Worm (Caenorhabditis elegans) whole organism, L4 larva: Measurements from ENCODE around the gene fkb-4.

ENCODE experiments used
- D1046.2 ChIP-seq: fragments of 200-800 bp; sonication (Bioruptor generic); IDR thresholded peaks from 2 replicates; pipeline ENCODE4 v1.3.6; 2022; ENCODE audit warnings: missing genetic modification characterization, missing compliant biosample characterization
- F10B5.3 ChIP-seq: sonication (generic microtip); optimal IDR thresholded peaks from 2 replicates; lab custom pipeline; 2016; ENCODE audit warnings: mild to moderate bottlenecking, missing genetic modification characterization, missing compliant biosample characterization
- F37D6.2 ChIP-seq: sonication (generic microtip); optimal IDR thresholded peaks from 2 replicates; lab custom pipeline; 2016; ENCODE audit warnings: mild to moderate bottlenecking, missing genetic modification characterization, missing compliant biosample characterization
- Y105C5A.15 ChIP-seq: fragments of 200-800 bp; sonication (Bioruptor generic); IDR thresholded peaks from 2 replicates; pipeline ENCODE4 v1.3.6; 2022; ENCODE audit warnings: missing genetic modification characterization, missing compliant biosample characterization
- Y48G9A.11 ChIP-seq: fragments of 200-800 bp; sonication (Bioruptor generic); IDR thresholded peaks from 2 replicates; pipeline ENCODE4 v1.3.6; 2022; ENCODE audit warnings: missing genetic modification reagents, missing genetic modification characterization, missing compliant biosample characterization
- Y5F2A.4 ChIP-seq: fragments of 200-800 bp; sonication (Bioruptor generic); optimal IDR thresholded peaks from 2 replicates; lab custom pipeline; 2018; ENCODE audit warnings: mild to moderate bottlenecking, missing genetic modification characterization, missing compliant biosample characterization
- Y75B8A.6 ChIP-seq: fragments of 200-800 bp; sonication (Bioruptor generic); IDR thresholded peaks from 2 replicates; pipeline ENCODE4 v1.3.6; 2022; ENCODE audit warnings: missing genetic modification reagents, missing genetic modification characterization, missing compliant biosample characterization
- ZK337.2 ChIP-seq: fragments of 200-800 bp; sonication (Bioruptor generic); IDR thresholded peaks from 2 replicates; pipeline ENCODE4 v1.3.6; 2022; ENCODE audit warnings: missing genetic modification reagents, missing genetic modification characterization, missing compliant biosample characterization
- ZK546.5 ChIP-seq, 2 experiments: sonication (generic microtip); optimal IDR thresholded peaks; 2 replicates each; lab custom pipeline; 2017; ENCODE audit warnings: missing biosample characterization in 2 of 2, missing genetic modification characterization in 2 of 2
- aha-1 ChIP-seq: fragments of 150-350 bp; peaks from one replicate; lab custom pipeline; 2014; ENCODE audit warnings: missing biosample characterization, missing genetic modification characterization
- aly-2 ChIP-seq: sonication (generic microtip); optimal IDR thresholded peaks from 2 replicates; lab custom pipeline; 2018; ENCODE audit warnings: missing biosample characterization, missing genetic modification characterization
- ama-1 ChIP-seq: fragments of 150-350 bp; optimal IDR thresholded peaks from 2 replicates; lab custom pipeline; 2014; ENCODE audit warnings: inconsistent platforms, mixed read lengths
- arid-1 ChIP-seq: fragments of 200-800 bp; sonication (Bioruptor generic); conservative IDR thresholded peaks from 2 replicates; pipeline ENCODE4 v1.3.6; 2022; ENCODE audit warnings: missing genetic modification reagents, missing genetic modification characterization, missing compliant biosample characterization
- attf-4 ChIP-seq: sonication (generic microtip); optimal IDR thresholded peaks from 3 replicates; lab custom pipeline; 2017; ENCODE audit warnings: missing biosample characterization, missing genetic modification characterization
- ceh-32 ChIP-seq: sonication (generic microtip); optimal IDR thresholded peaks from 2 replicates; lab custom pipeline; 2016; ENCODE audit warnings: mild to moderate bottlenecking, missing genetic modification characterization, missing compliant biosample characterization; ENCODE audit not compliant: poor library complexity
- ces-1 ChIP-seq: fragments of 150-350 bp; sonication (generic microtip); optimal IDR thresholded peaks from 4 replicates; lab custom pipeline; 2014; ENCODE audit warnings: missing biosample characterization, missing genetic modification reagents, missing genetic modification characterization
- daf-12 ChIP-seq: fragments of 150-350 bp; optimal IDR thresholded peaks from 2 replicates; lab custom pipeline; 2014; ENCODE audit warnings: missing biosample characterization, missing genetic modification reagents, missing genetic modification characterization
- daf-19 ChIP-seq: fragments of 200-800 bp; sonication (Bioruptor generic); conservative IDR thresholded peaks from 2 replicates; pipeline ENCODE4 v1.3.6; 2022; ENCODE audit warnings: missing genetic modification characterization, missing compliant biosample characterization
- daf-8 ChIP-seq: fragments of 200-800 bp; sonication (Bioruptor generic); IDR thresholded peaks from 2 replicates; pipeline ENCODE4 v1.3.6; 2022; ENCODE audit warnings: missing genetic modification characterization, missing compliant biosample characterization
- dmd-9 ChIP-seq: fragments of 200-800 bp; sonication (Bioruptor generic); IDR thresholded peaks from 2 replicates; pipeline ENCODE4 v1.3.6; 2022; ENCODE audit warnings: missing genetic modification reagents, missing genetic modification characterization, missing compliant biosample characterization
- egl-43 ChIP-seq: fragments of 200-800 bp; sonication (Bioruptor generic); IDR thresholded peaks from 2 replicates; pipeline ENCODE4 v1.3.6; 2022; ENCODE audit warnings: missing genetic modification reagents, missing genetic modification characterization, missing compliant biosample characterization
- hif-1 ChIP-seq, 2 experiments: sonication (generic microtip); optimal IDR thresholded peaks; 2 replicates each; lab custom pipeline; 2016 to 2017; ENCODE audit warnings: missing compliant biosample characterization in 2 of 2, missing genetic modification characterization in 2 of 2, missing genetic modification reagents in 2 of 2, missing genotype in 2 of 2, mild to moderate bottlenecking in 1 of 2
- hlh-11 ChIP-seq: fragments of 200-800 bp; sonication (Bioruptor generic); optimal IDR thresholded peaks from 2 replicates; lab custom pipeline; 2018; ENCODE audit warnings: mild to moderate bottlenecking, missing genetic modification characterization, missing compliant biosample characterization
- lim-7 ChIP-seq: fragments of 200-800 bp; sonication (Bioruptor generic); IDR thresholded peaks from 2 replicates; pipeline ENCODE4 v1.3.6; 2022; ENCODE audit warnings: missing genetic modification characterization, missing compliant biosample characterization
- lin-1 ChIP-seq: fragments of 200-800 bp; sonication (Bioruptor generic); IDR thresholded peaks from 2 replicates; pipeline ENCODE4 v1.3.6; 2022; ENCODE audit warnings: missing genetic modification reagents, missing genetic modification characterization, missing compliant biosample characterization
- lin-38 ChIP-seq: fragments of 200-800 bp; sonication (Bioruptor generic); IDR thresholded peaks from 2 replicates; pipeline ENCODE4 v1.3.6; 2022; ENCODE audit warnings: missing genetic modification reagents, missing genetic modification characterization, missing compliant biosample characterization
- madf-5 ChIP-seq, 2 experiments: fragments of 200-800 bp; sonication (Bioruptor generic); IDR thresholded peaks; 2 replicates each; pipeline ENCODE4 v1.3.6; 2022; ENCODE audit warnings: missing compliant biosample characterization in 2 of 2, missing genetic modification characterization in 2 of 2
- madf-9 ChIP-seq: fragments of 200-800 bp; sonication (Bioruptor generic); conservative IDR thresholded peaks from 2 replicates; pipeline ENCODE4 v1.3.6; 2022; ENCODE audit warnings: missing genetic modification reagents, missing genetic modification characterization, missing compliant biosample characterization
- mdt-29 ChIP-seq: fragments of 200-800 bp; sonication (Bioruptor generic); IDR thresholded peaks from 2 replicates; pipeline ENCODE4 v1.3.6; 2022; ENCODE audit warnings: missing genetic modification reagents, missing genetic modification characterization, missing compliant biosample characterization
- mes-2 ChIP-seq: sonication (generic microtip); optimal IDR thresholded peaks from 2 replicates; lab custom pipeline; 2016; ENCODE audit warnings: missing genotype, mild to moderate bottlenecking, missing genetic modification characterization, missing compliant biosample characterization; ENCODE audit not compliant: poor library complexity, severe bottlenecking
- mxl-3 ChIP-seq: fragments of 200-800 bp; sonication (Bioruptor generic); optimal IDR thresholded peaks from 2 replicates; lab custom pipeline; 2018; ENCODE audit warnings: mild to moderate bottlenecking, missing genetic modification characterization, missing compliant biosample characterization
- nhr-102 ChIP-seq: sonication (generic microtip); optimal IDR thresholded peaks from 2 replicates; lab custom pipeline; 2016; ENCODE audit warnings: mild to moderate bottlenecking, missing genetic modification characterization, moderate library complexity, missing compliant biosample characterization
- nhr-25 ChIP-seq: sonication (generic microtip); optimal IDR thresholded peaks from 2 replicates; lab custom pipeline; 2017; ENCODE audit warnings: missing genetic modification characterization, mild to moderate bottlenecking, missing compliant biosample characterization, antibody characterized with exemption, moderate library complexity, borderline replicate concordance; ENCODE audit not compliant: insufficient read depth
- nhr-28 ChIP-seq: fragments of 150-350 bp; optimal IDR thresholded peaks from 2 replicates; lab custom pipeline; 2014; ENCODE audit warnings: missing biosample characterization, missing genetic modification characterization
- nhr-41 ChIP-seq: fragments of 200-800 bp; sonication (Bioruptor generic); IDR thresholded peaks from 2 replicates; pipeline ENCODE4 v1.3.6; 2022; ENCODE audit warnings: missing genetic modification reagents, missing genetic modification characterization, missing compliant biosample characterization
- nhr-42 ChIP-seq: fragments of 200-800 bp; sonication (Bioruptor generic); IDR thresholded peaks from 2 replicates; pipeline ENCODE4 v1.3.6; 2022; ENCODE audit warnings: missing genetic modification characterization, missing compliant biosample characterization
- nhr-6 ChIP-seq: fragments of 150-350 bp; optimal IDR thresholded peaks from 2 replicates; lab custom pipeline; 2014; ENCODE audit warnings: missing biosample characterization, missing genetic modification characterization
- nhr-76 ChIP-seq: fragments of 150-350 bp; optimal IDR thresholded peaks from 2 replicates; lab custom pipeline; 2014; ENCODE audit warnings: missing biosample characterization, missing genetic modification characterization
- pha-4 ChIP-seq, 2 experiments: fragments of 150-350 bp in 1 of 2; fragments of 200-800 bp in 1 of 2; sonication (Bioruptor generic) in 1 of 2; IDR thresholded peaks in 1 of 2; optimal IDR thresholded peaks in 1 of 2; 2 replicates each; pipeline versions ENCODE4 v1.3.6 to Lab custom; 2014 to 2022; ENCODE audit warnings: missing genetic modification characterization in 2 of 2, missing genetic modification reagents in 2 of 2, missing biosample characterization in 1 of 2, missing compliant biosample characterization in 1 of 2
- pqm-1 ChIP-seq: sonication (generic microtip); optimal IDR thresholded peaks from 2 replicates; lab custom pipeline; 2017; ENCODE audit warnings: missing biosample characterization, missing genetic modification characterization
- rbr-2 ChIP-seq: sonication (generic microtip); optimal IDR thresholded peaks from 2 replicates; lab custom pipeline; 2016; ENCODE audit warnings: missing genotype, missing genetic modification characterization, missing compliant biosample characterization
- saeg-2 ChIP-seq: fragments of 200-800 bp; sonication (Bioruptor generic); IDR thresholded peaks from 2 replicates; pipeline ENCODE4 v1.3.6; 2022; ENCODE audit warnings: missing genetic modification reagents, missing genetic modification characterization, missing compliant biosample characterization
- sdz-12 ChIP-seq: fragments of 200-800 bp; sonication (Bioruptor generic); optimal IDR thresholded peaks from 2 replicates; lab custom pipeline; 2018; ENCODE audit warnings: mild to moderate bottlenecking, missing genetic modification characterization, missing compliant biosample characterization
- snpc-4 ChIP-seq: fragments of 150-350 bp; optimal IDR thresholded peaks from 2 replicates; lab custom pipeline; 2014; ENCODE audit warnings: missing biosample characterization, missing genetic modification characterization
- spr-1 ChIP-seq: sonication (generic microtip); optimal IDR thresholded peaks from 2 replicates; lab custom pipeline; 2016; ENCODE audit warnings: mild to moderate bottlenecking, missing genetic modification characterization, missing compliant biosample characterization
- unc-130 ChIP-seq: sonication (generic microtip); optimal IDR thresholded peaks from 2 replicates; lab custom pipeline; 2016; ENCODE audit warnings: missing genetic modification reagents, missing genetic modification characterization, missing compliant biosample characterization
- vab-7 ChIP-seq: fragments of 200-800 bp; sonication (Bioruptor generic); IDR thresholded peaks from 2 replicates; pipeline ENCODE4 v1.3.6; 2022; ENCODE audit warnings: missing genetic modification reagents, missing genetic modification characterization, missing compliant biosample characterization
- zfp-2 ChIP-seq: sonication (generic microtip); optimal IDR thresholded peaks from 2 replicates; lab custom pipeline; 2016; ENCODE audit warnings: mild to moderate bottlenecking, missing genetic modification characterization, missing compliant biosample characterization
- zfp-3 ChIP-seq: fragments of 200-800 bp; sonication (Bioruptor generic); conservative IDR thresholded peaks from 2 replicates; pipeline ENCODE4 v1.3.6; 2022; ENCODE audit warnings: missing genetic modification reagents, missing genetic modification characterization, missing compliant biosample characterization
- zip-11 ChIP-seq: fragments of 200-800 bp; sonication (Bioruptor generic); IDR thresholded peaks from 2 replicates; pipeline ENCODE4 v1.3.6; 2022; ENCODE audit warnings: missing genetic modification characterization, missing compliant biosample characterization
- ztf-11 ChIP-seq: fragments of 150-350 bp; optimal IDR thresholded peaks from 2 replicates; lab custom pipeline; 2014; ENCODE audit warnings: missing biosample characterization, missing genetic modification characterization
- ztf-7 ChIP-seq: fragments of 150-350 bp; optimal IDR thresholded peaks from 2 replicates; lab custom pipeline; 2014; ENCODE audit warnings: missing biosample characterization, missing genetic modification characterization

Gene fkb-4

DNA sequence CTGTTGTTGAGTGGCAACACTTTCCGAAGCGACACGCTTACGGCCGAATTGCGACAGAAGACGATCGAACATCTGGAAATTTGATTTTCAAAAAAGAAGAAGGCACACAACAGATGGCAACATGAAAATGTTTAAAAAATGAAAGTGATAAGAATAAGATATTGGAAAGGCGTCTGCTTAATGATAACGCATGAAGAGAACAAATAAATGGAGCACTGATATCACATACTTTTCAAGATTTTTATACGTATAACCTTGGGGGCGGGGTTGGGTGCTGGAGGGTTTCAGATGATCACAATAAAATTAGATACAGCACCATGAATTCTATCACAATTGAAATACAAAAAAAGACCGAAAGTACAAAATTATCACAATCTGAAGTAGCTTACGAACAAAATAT lies 41.9 kb downstream of the fkb-4 start, which contains the start of gene C15C8.7 (continued):
- TF ChIP-seq spr-1 (no peak), nhr-6 (tag; lab: Kevin White, UChicago) (no peak), arid-1 (GFP tag; lab: Robert Waterston, UW) (no peak), ztf-7 (tag; lab: Kevin White, UChicago) (no peak), ZK337.2 (GFP tag; lab: Robert Waterston, UW) (no peak), ceh-32 (tag; lab: Kevin White, UChicago) (no peak), hlh-11 (tag; lab: Kevin White, UChicago) (peak; percentile 50), snpc-4 (tag; lab: Kevin White, UChicago) (no peak), unc-130 (GFP tag; lab: Kevin White, UChicago) (no peak), ama-1 (peak; percentile 9), mes-2 (tag; lab: Kevin White, UChicago) (no peak), zfp-2 (tag; lab: Kevin White, UChicago) (no peak), nhr-28 (tag; lab: Kevin White, UChicago) (peak; percentile 37), dmd-9 (no peak), mxl-3 (GFP tag; lab: Kevin White, UChicago) (no peak), pqm-1 (peak; percentile 84), aly-2 (tag; lab: Kevin White, UChicago) (no peak), saeg-2 (GFP tag; lab: Robert Waterston, UW) (no peak), lin-38 (no peak), nhr-42 (GFP tag; lab: Robert Waterston, UW) (no peak), nhr-76 (tag; lab: Kevin White, UChicago) (no peak), D1046.2 (no peak), zfp-3 (no peak), pha-4 (GFP tag; IDR thresholded peaks at IDR 0.05; lab: Robert Waterston, UW) (no peak), pha-4 (tag; optimal IDR thresholded peaks at IDR 0.05; lab: Kevin White, UChicago) (no peak), nhr-41 (GFP tag; lab: Robert Waterston, UW) (no peak), sdz-12 (no peak), nhr-25 (tag; lab: Kevin White, UChicago) (no peak), daf-12 (tag; lab: Kevin White, UChicago) (no peak), lim-7 (GFP tag; lab: Robert Waterston, UW) (no peak), nhr-102 (tag; lab: Kevin White, UChicago) (no peak), rbr-2 (tag; lab: Kevin White, UChicago) (no peak), F37D6.2 (tag; lab: Kevin White, UChicago) (no peak), madf-5 (GFP tag; IDR thresholded peaks at IDR 0.05; lab: Robert Waterston, UW) (no peak), mdt-29 (no peak), ztf-11 (tag; lab: Kevin White, UChicago) (no peak), Y75B8A.6 (GFP tag; lab: Robert Waterston, UW) (no peak), daf-19 (GFP tag; lab: Robert Waterston, UW) (no peak), ces-1 (GFP tag; lab: Kevin White, UChicago) (no peak), ZK546.5 (tag; optimal IDR thresholded peaks at IDR 0.05; lab: Kevin White, UChicago) (no peak), hif-1 (tag; optimal IDR thresholded peaks at IDR 0.05; lab: Kevin White, UChicago) (no peak), Y105C5A.15 (no peak), zip-11 (GFP tag; lab: Robert Waterston, UW) (no peak), aha-1 (tag; lab: Kevin White, UChicago) (peak; percentile 77), daf-8 (no peak), attf-4 (tag; lab: Kevin White, UChicago) (no peak), lin-1 (GFP tag; lab: Robert Waterston, UW) (no peak), F10B5.3 (no peak), Y48G9A.11 (GFP tag; lab: Robert Waterston, UW) (no peak), vab-7 (GFP tag; lab: Robert Waterston, UW) (no peak), madf-9 (GFP tag; lab: Robert Waterston, UW) (no peak), egl-43 (GFP tag; lab: Robert Waterston, UW) (no peak), Y5F2A.4 (GFP tag; lab: Kevin White, UChicago) (no peak)
